Fruit fly (Drosophila melanogaster) whole organism, embryonic: Measurements from ENCODE around the gene CG10337.
A peak's percentile ranks its signal among the peaks of the same experiment; 100 is the strongest.

ENCODE experiments used
- Bdp1 ChIP-seq: fragments of 200-800 bp; sonication (Bioruptor generic); optimal IDR thresholded peaks from 3 replicates; lab custom pipeline; 2016; ENCODE audit warnings: missing biosample characterization, missing genetic modification characterization
- C15 ChIP-seq: fragments of 200-800 bp; sonication (Bioruptor generic); IDR thresholded peaks from 3 replicates; pipeline ENCODE4 v1.3.6; 2022; ENCODE audit warnings: missing biosample characterization, missing genetic modification characterization
- CG10147 ChIP-seq: fragments of 200-800 bp; sonication (Bioruptor generic); optimal IDR thresholded peaks from 2 replicates; lab custom pipeline; 2019; ENCODE audit warnings: missing biosample characterization, mild to moderate bottlenecking, missing genetic modification characterization, moderate library complexity
- CG12155 ChIP-seq: fragments of 200-800 bp; sonication (Bioruptor generic); optimal IDR thresholded peaks from 3 replicates; lab custom pipeline; 2016; ENCODE audit warnings: missing biosample characterization, missing genetic modification characterization
- CG12942 ChIP-seq: fragments of 200-800 bp; sonication (Bioruptor generic); optimal IDR thresholded peaks from 3 replicates; lab custom pipeline; 2016; ENCODE audit warnings: missing biosample characterization, missing genetic modification characterization
- CG14860 ChIP-seq: fragments of 200-800 bp; sonication (Bioruptor generic); IDR thresholded peaks from 3 replicates; pipeline ENCODE4 v1.3.6; 2022; ENCODE audit warnings: missing biosample characterization, missing genetic modification characterization; ENCODE audit not compliant: partially characterized antibody
- CG15269 ChIP-seq: fragments of 200-800 bp; sonication (Bioruptor generic); optimal IDR thresholded peaks from 2 replicates; lab custom pipeline; 2018; ENCODE audit warnings: missing biosample characterization, mild to moderate bottlenecking, missing genetic modification characterization, moderate library complexity
- CG16779 ChIP-seq: fragments of 200-800 bp; sonication (Bioruptor generic); IDR thresholded peaks from 2 replicates; pipeline ENCODE4 v1.3.6; 2022; ENCODE audit warnings: missing biosample characterization, missing genetic modification characterization
- CG17385 ChIP-seq: fragments of 200-800 bp; sonication (Bioruptor generic); optimal IDR thresholded peaks from 3 replicates; lab custom pipeline; 2018; ENCODE audit warnings: missing biosample characterization, mild to moderate bottlenecking, missing genetic modification characterization
- CG2678 ChIP-seq: fragments of 200-800 bp; sonication (Bioruptor generic); optimal IDR thresholded peaks from 3 replicates; lab custom pipeline; 2019; ENCODE audit warnings: missing biosample characterization, mild to moderate bottlenecking, missing genetic modification characterization, moderate library complexity
- CG2712 ChIP-seq: fragments of 200-800 bp; optimal IDR thresholded peaks from 3 replicates; lab custom pipeline; 2019; ENCODE audit warnings: missing biosample characterization, mild to moderate bottlenecking, missing genetic modification characterization, moderate library complexity
- CG32767 ChIP-seq: fragments of 200-800 bp; sonication (Bioruptor generic); IDR thresholded peaks from 2 replicates; pipeline ENCODE4 v1.3.6; 2022; ENCODE audit warnings: missing biosample characterization, missing genetic modification characterization
- CG6683 ChIP-seq: fragments of 200-800 bp; sonication (Bioruptor generic); optimal IDR thresholded peaks from 2 replicates; lab custom pipeline; 2017; ENCODE audit warnings: missing biosample characterization, mild to moderate bottlenecking, missing genetic modification characterization, missing genetic modification reagents
- CG6791 ChIP-seq: fragments of 200-800 bp; sonication (Bioruptor generic); IDR thresholded peaks from 3 replicates; pipeline ENCODE4 v1.3.6; 2022; ENCODE audit warnings: missing biosample characterization, missing genetic modification characterization; ENCODE audit not compliant: partially characterized antibody
- CG7963 ChIP-seq: fragments of 200-800 bp; sonication (Bioruptor generic); IDR thresholded peaks from 3 replicates; pipeline ENCODE4 v1.3.6; 2022; ENCODE audit warnings: missing biosample characterization, missing genetic modification characterization; ENCODE audit not compliant: partially characterized antibody
- CG9215 ChIP-seq: fragments of 200-800 bp; sonication (Bioruptor generic); IDR thresholded peaks from 2 replicates; pipeline ENCODE4 v1.3.6; 2022; ENCODE audit warnings: missing biosample characterization, missing genetic modification characterization
- Doc3 ChIP-seq: fragments of 200-800 bp; sonication (Bioruptor generic); IDR thresholded peaks from 3 replicates; pipeline ENCODE4 v1.3.6; 2022; ENCODE audit warnings: missing biosample characterization, missing genetic modification characterization; ENCODE audit not compliant: partially characterized antibody
- HLH4C ChIP-seq: fragments of 200-800 bp; sonication (Bioruptor generic); IDR thresholded peaks from 3 replicates; pipeline ENCODE4 v1.3.6; 2022; ENCODE audit warnings: missing biosample characterization, missing genetic modification characterization; ENCODE audit not compliant: partially characterized antibody
- Hand ChIP-seq: fragments of 200-800 bp; sonication (Bioruptor generic); optimal IDR thresholded peaks from 2 replicates; lab custom pipeline; 2017; ENCODE audit warnings: mild to moderate bottlenecking, missing biosample characterization, missing genetic modification reagents, missing genetic modification characterization
- MBD-R2 ChIP-seq: fragments of 200-800 bp; sonication (Bioruptor generic); IDR thresholded peaks from 2 replicates; pipeline ENCODE4 v1.3.6; 2022; ENCODE audit warnings: missing biosample characterization, missing genetic modification characterization
- Mes4 ChIP-seq: fragments of 200-800 bp; sonication (Bioruptor generic); optimal IDR thresholded peaks from 2 replicates; lab custom pipeline; 2016; ENCODE audit warnings: missing biosample characterization, missing genetic modification characterization
- Myb ChIP-seq: fragments of 200-800 bp; sonication (Bioruptor generic); optimal IDR thresholded peaks from 2 replicates; lab custom pipeline; 2016; ENCODE audit warnings: missing biosample characterization, missing genetic modification characterization
- Oaz ChIP-seq: fragments of 200-800 bp; sonication (Bioruptor generic); IDR thresholded peaks from 2 replicates; pipeline ENCODE4 v1.3.6; 2022; ENCODE audit warnings: missing biosample characterization, missing genetic modification characterization
- Rfx ChIP-seq: fragments of 200-800 bp; sonication (Bioruptor generic); IDR thresholded peaks from 2 replicates; pipeline ENCODE4 v1.3.6; 2022; ENCODE audit warnings: missing biosample characterization, missing genetic modification characterization
- Ssrp ChIP-seq: fragments of 200-800 bp; sonication (Bioruptor generic); optimal IDR thresholded peaks from 2 replicates; lab custom pipeline; 2018; ENCODE audit warnings: missing biosample characterization, mild to moderate bottlenecking, missing genetic modification characterization, moderate library complexity
- ab ChIP-seq: fragments of 200-800 bp; sonication (Bioruptor generic); optimal IDR thresholded peaks from 2 replicates; lab custom pipeline; 2016; ENCODE audit warnings: missing biosample characterization, missing genetic modification characterization
- ash1 ChIP-seq: fragments of 200-800 bp; sonication (Bioruptor generic); optimal IDR thresholded peaks from 2 replicates; lab custom pipeline; 2018; ENCODE audit warnings: missing biosample characterization, mild to moderate bottlenecking, missing genetic modification characterization
- az2 ChIP-seq: fragments of 200-800 bp; sonication (Bioruptor generic); optimal IDR thresholded peaks from 3 replicates; lab custom pipeline; 2016; ENCODE audit warnings: missing biosample characterization, missing genetic modification characterization
- cas ChIP-seq: fragments of 200-800 bp; sonication (Bioruptor generic); IDR thresholded peaks from 2 replicates; pipeline ENCODE4 v1.3.6; 2022; ENCODE audit warnings: missing biosample characterization, missing genetic modification characterization
- cato ChIP-seq: fragments of 200-800 bp; sonication (Bioruptor generic); optimal IDR thresholded peaks from 2 replicates; lab custom pipeline; 2016; ENCODE audit warnings: missing biosample characterization, missing genetic modification characterization, borderline replicate concordance
- cg ChIP-seq: fragments of 200-800 bp; sonication (Bioruptor generic); optimal IDR thresholded peaks from 3 replicates; lab custom pipeline; 2019; ENCODE audit warnings: missing biosample characterization, mild to moderate bottlenecking, missing genetic modification characterization, moderate library complexity
- chn ChIP-seq: fragments of 200-800 bp; sonication (Bioruptor generic); optimal IDR thresholded peaks from 2 replicates; lab custom pipeline; 2016; ENCODE audit warnings: missing biosample characterization, missing genetic modification characterization
- cwo ChIP-seq: fragments of 200-800 bp; sonication (Bioruptor generic); optimal IDR thresholded peaks from 3 replicates; lab custom pipeline; 2017; ENCODE audit warnings: missing biosample characterization, missing genetic modification characterization, mild to moderate bottlenecking, moderate library complexity, missing genetic modification reagents
- esg ChIP-seq: fragments of 200-800 bp; sonication (Bioruptor generic); conservative IDR thresholded peaks from 2 replicates; pipeline ENCODE4 v1.3.6; 2022; ENCODE audit warnings: missing biosample characterization, missing genetic modification characterization
- fd64A ChIP-seq: fragments of 200-800 bp; sonication (Bioruptor generic); optimal IDR thresholded peaks from 3 replicates; lab custom pipeline; 2018; ENCODE audit warnings: missing biosample characterization, mild to moderate bottlenecking, missing genetic modification characterization
- gem ChIP-seq: fragments of 200-800 bp; sonication (Bioruptor generic); optimal IDR thresholded peaks from 2 replicates; lab custom pipeline; 2019; ENCODE audit warnings: missing biosample characterization, mild to moderate bottlenecking, missing genetic modification characterization, moderate library complexity
- hb ChIP-seq: fragments of 200-800 bp; sonication (Bioruptor generic); IDR thresholded peaks from 3 replicates; pipeline ENCODE4 v1.3.6; 2022; ENCODE audit warnings: missing biosample characterization, missing genetic modification characterization; ENCODE audit not compliant: partially characterized antibody
- klu ChIP-seq: fragments of 200-800 bp; sonication (Bioruptor generic); IDR thresholded peaks from 2 replicates; pipeline ENCODE4 v1.3.6; 2022; ENCODE audit warnings: missing biosample characterization, missing genetic modification characterization
- mam ChIP-seq: fragments of 200-800 bp; sonication (Bioruptor generic); optimal IDR thresholded peaks from 3 replicates; lab custom pipeline; 2016; ENCODE audit warnings: missing biosample characterization, missing genetic modification characterization
- odd ChIP-seq: fragments of 200-800 bp; sonication (Bioruptor generic); optimal IDR thresholded peaks from 2 replicates; lab custom pipeline; 2017; ENCODE audit warnings: missing biosample characterization, mild to moderate bottlenecking, missing genetic modification characterization
- pho ChIP-seq: fragments of 200-800 bp; sonication (Bioruptor generic); optimal IDR thresholded peaks from 2 replicates; lab custom pipeline; 2016; ENCODE audit warnings: missing biosample characterization, missing genetic modification characterization
- psq ChIP-seq: fragments of 200-800 bp; sonication (Bioruptor generic); optimal IDR thresholded peaks from 2 replicates; lab custom pipeline; 2017; ENCODE audit warnings: missing biosample characterization, missing genetic modification characterization
- pzg ChIP-seq: fragments of 200-800 bp; sonication (Bioruptor generic); optimal IDR thresholded peaks from 3 replicates; lab custom pipeline; 2018; ENCODE audit warnings: missing biosample characterization, mild to moderate bottlenecking, missing genetic modification characterization, moderate library complexity
- ro ChIP-seq: fragments of 200-800 bp; sonication (Bioruptor generic); IDR thresholded peaks from 2 replicates; pipeline ENCODE4 v1.3.6; 2022; ENCODE audit warnings: missing biosample characterization, missing genetic modification characterization
- sima ChIP-seq: fragments of 200-800 bp; sonication (Bioruptor generic); optimal IDR thresholded peaks from 2 replicates; lab custom pipeline; 2016; ENCODE audit warnings: missing biosample characterization, missing genetic modification characterization
- sqz ChIP-seq: fragments of 200-800 bp; sonication (Bioruptor generic); optimal IDR thresholded peaks from 3 replicates; lab custom pipeline; 2018; ENCODE audit warnings: missing biosample characterization, mild to moderate bottlenecking, missing genetic modification characterization
- tll ChIP-seq, 2 experiments: fragments of 200-800 bp in 1 of 2; fragments of >200 bp in 1 of 2; sonication (Bioruptor generic) in 1 of 2; optimal IDR thresholded peaks; 2 replicates each; lab custom pipeline; 2017 to 2019; ENCODE audit warnings: missing biosample characterization in 2 of 2, missing genetic modification characterization in 2 of 2, mild to moderate bottlenecking in 1 of 2, moderate library complexity in 1 of 2
- trem ChIP-seq: fragments of 200-800 bp; optimal IDR thresholded peaks from 3 replicates; lab custom pipeline; 2019; ENCODE audit warnings: missing biosample characterization, mild to moderate bottlenecking, missing genetic modification characterization, moderate library complexity
- zen ChIP-seq: fragments of 200-800 bp; sonication (Bioruptor generic); optimal IDR thresholded peaks from 3 replicates; lab custom pipeline; 2018; ENCODE audit warnings: missing biosample characterization, mild to moderate bottlenecking, missing genetic modification characterization, moderate library complexity

The CG10337 gene

dm6 chr2L:19577187-19577765 is 30.5 kb upstream of the CG10337 start, which contains the start of the genes spi and msb1l (continued):
- TF ChIP-seq zen (tag; lab: Kevin White, UChicago) = peak; percentile 47
- no peak for TF ChIP-seq CG32767 (GFP tag; lab: Robert Waterston, UW)
- TF ChIP-seq sima = no peak
- peak; percentile 21 for TF ChIP-seq cato (GFP tag; lab: Kevin White, UChicago)
- peak; percentile 29 for TF ChIP-seq CG17385
- no peak for TF ChIP-seq Oaz (GFP tag; lab: Robert Waterston, UW)
- TF ChIP-seq CG9215 = peak; percentile 57; the same call in 1 of the 2 replicates
- TF ChIP-seq Mes4 (GFP tag; lab: Kevin White, UChicago) = no peak
- TF ChIP-seq gem = peak; percentile 73
- TF ChIP-seq CG12155 (GFP tag; lab: Kevin White, UChicago) = peak; percentile 61
- no peak for TF ChIP-seq cg (GFP tag; lab: Kevin White, UChicago)
- TF ChIP-seq CG2712 (tag; lab: Kevin White, UChicago) = peak; percentile 66
- no peak for TF ChIP-seq esg
- peak; percentile 35 for TF ChIP-seq mam (GFP tag; lab: Kevin White, UChicago)
- TF ChIP-seq CG16779 (GFP tag; lab: Robert Waterston, UW) = no peak
- peak; percentile 41; the same call in 1 of the 3 replicates for TF ChIP-seq HLH4C
- no peak for TF ChIP-seq ab (GFP tag; lab: Kevin White, UChicago)
- 0 out of 3 replicates have a peak, but pooled peaks have one; percentile 24 for TF ChIP-seq Doc3 (GFP tag; lab: Robert Waterston, UW)
- TF ChIP-seq fd64A = no peak
- peak; percentile 64 for TF ChIP-seq Rfx (GFP tag; lab: Robert Waterston, UW)
- TF ChIP-seq trem (tag; lab: Kevin White, UChicago) = peak; percentile 74
- peak; percentile 65 for TF ChIP-seq CG2678 (tag; lab: Kevin White, UChicago)
- TF ChIP-seq CG15269 = peak; percentile 55
- peak; percentile 21 for TF ChIP-seq CG10147
- TF ChIP-seq CG6791 (GFP tag; lab: Robert Waterston, UW) = peak; percentile 57; the same call in 1 of the 3 replicates
- TF ChIP-seq Ssrp (tag; lab: Kevin White, UChicago) = peak; percentile 45
- TF ChIP-seq CG12942 (GFP tag; lab: Kevin White, UChicago) = peak; percentile 22
- TF ChIP-seq klu (GFP tag; lab: Robert Waterston, UW) = 0 out of 2 replicates have a peak, but pooled peaks have one; percentile 35
- peak; percentile 44 for TF ChIP-seq Myb (GFP tag; lab: Kevin White, UChicago)
- no peak for TF ChIP-seq sqz
- TF ChIP-seq hb (GFP tag; lab: Robert Waterston, UW) = no peak
- peak; percentile 25 for TF ChIP-seq cwo (GFP tag; lab: Kevin White, UChicago)
- no peak for TF ChIP-seq cas
- TF ChIP-seq MBD-R2 (GFP tag; lab: Robert Waterston, UW) = no peak; the same call in 1 of the 2 replicates
- TF ChIP-seq psq (GFP tag; lab: Kevin White, UChicago) = no peak
- TF ChIP-seq pho = no peak
- no peak for TF ChIP-seq odd (GFP tag; lab: Kevin White, UChicago)
- TF ChIP-seq az2 (GFP tag; lab: Kevin White, UChicago) = peak; percentile 57
- TF ChIP-seq Bdp1 (GFP tag; lab: Kevin White, UChicago) = no peak
- no peak for TF ChIP-seq ash1
- 0 out of 3 replicates have a peak, but pooled peaks have one; percentile 23 for TF ChIP-seq CG14860 (GFP tag; lab: Robert Waterston, UW)
- no peak for TF ChIP-seq Hand (GFP tag; lab: Kevin White, UChicago)
- TF ChIP-seq C15 (GFP tag; lab: Robert Waterston, UW) = no peak
- TF ChIP-seq pzg = peak; percentile 49
- no peak for TF ChIP-seq CG6683 (GFP tag; lab: Kevin White, UChicago)
- no peak for TF ChIP-seq ro (GFP tag; lab: Robert Waterston, UW)
- TF ChIP-seq tll (GFP tag; optimal IDR thresholded peaks at IDR 0.05; lab: Kevin White, UChicago) = peak in 1 of 2 experiments; percentile 8
- no peak for TF ChIP-seq CG7963 (GFP tag; lab: Robert Waterston, UW)
- peak; percentile 50 for TF ChIP-seq chn (GFP tag; lab: Kevin White, UChicago)
